Fruit fly (Drosophila melanogaster): ENCODE results near the gene CG43165.

DNA sequence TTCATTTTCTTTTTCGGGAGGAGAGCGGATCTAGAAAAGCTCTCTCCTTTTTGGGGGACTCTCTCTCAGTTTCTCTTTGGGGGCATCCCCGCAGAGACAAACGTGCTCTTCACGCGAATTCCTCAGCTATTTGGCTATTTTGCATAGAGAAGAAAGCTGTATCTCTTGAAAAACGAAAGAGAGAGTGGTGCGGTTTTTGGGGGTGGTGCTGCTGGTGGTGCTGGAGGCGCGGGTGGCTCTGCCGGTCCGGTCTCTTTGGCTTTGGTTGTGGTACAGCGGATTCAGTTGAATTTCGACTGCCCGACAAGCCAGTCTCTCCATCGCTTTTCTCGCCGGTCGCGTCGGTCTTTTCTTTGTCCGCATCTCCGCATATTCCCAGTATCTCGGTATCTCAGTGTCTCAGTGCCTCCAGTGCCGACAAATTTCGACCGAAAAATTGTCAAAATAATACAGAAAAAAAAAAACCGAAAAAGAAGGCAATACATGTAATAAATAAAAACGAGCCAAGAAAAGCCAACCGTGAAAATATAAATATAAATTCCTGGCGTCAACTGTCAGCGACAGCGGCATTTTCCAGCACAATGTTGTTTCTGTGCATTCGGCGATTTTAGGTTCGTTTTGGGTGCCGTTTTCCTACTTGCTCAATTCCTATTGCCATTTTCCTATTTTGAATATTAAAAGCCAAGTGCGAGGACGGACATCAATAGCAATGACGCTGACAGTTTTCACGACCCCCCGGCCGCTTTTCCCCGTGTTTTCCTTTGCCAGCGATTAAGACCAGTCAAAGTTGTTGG lies 35.6 kb upstream of the CG43165 start, which contains the start of gene CG10019:
- no peak for TF ChIP-seq pdm3 (GFP tag; optimal IDR thresholded peaks at IDR 0.05)
- TF ChIP-seq Eip93F (GFP tag; optimal IDR thresholded peaks at IDR 0.05) = no peak
- TF ChIP-seq Smox (GFP tag; optimal IDR thresholded peaks at IDR 0.05) = no peak
- no peak for TF ChIP-seq Hr39 (GFP tag; optimal IDR thresholded peaks at IDR 0.05)
- peak; percentile 56; the same call in 1 of the 3 replicates for TF ChIP-seq eg (GFP tag; IDR thresholded peaks at IDR 0.05)
- TF ChIP-seq spab (GFP tag; optimal IDR thresholded peaks at IDR 0.05) = no peak
- no peak for TF ChIP-seq Eip75B (GFP tag; optimal IDR thresholded peaks at IDR 0.05)
- peak; percentile 44 for TF ChIP-seq CG6276 (GFP tag; optimal IDR thresholded peaks at IDR 0.05)
- TF ChIP-seq CG6792 (GFP tag; optimal IDR thresholded peaks at IDR 0.05) = no peak
- no peak for TF ChIP-seq fd59A (GFP tag; optimal IDR thresholded peaks at IDR 0.05)
- no peak for TF ChIP-seq Blimp-1 (GFP tag; optimal IDR thresholded peaks at IDR 0.05)
